Fruit fly (Drosophila melanogaster) whole organism, embryonic: Measurements from ENCODE around the gene CheA75a.
A peak's percentile ranks its signal among the peaks of the same experiment; 100 is the strongest.

ENCODE experiments used
- Ada2b ChIP-seq: fragments of 200-800 bp; sonication (Bioruptor generic); IDR thresholded peaks from 2 replicates; pipeline ENCODE4 v1.3.6; 2022; ENCODE audit warnings: missing biosample characterization, missing genetic modification characterization
- Adf1 ChIP-seq: fragments of 200-800 bp; sonication (Bioruptor generic); IDR thresholded peaks from 2 replicates; pipeline ENCODE4 v1.3.6; 2022; ENCODE audit warnings: missing biosample characterization, missing genetic modification characterization
- B-H2 ChIP-seq: fragments of 200-800 bp; sonication (Bioruptor generic); optimal IDR thresholded peaks from 2 replicates; lab custom pipeline; 2018; ENCODE audit warnings: missing biosample characterization, mild to moderate bottlenecking, missing genetic modification characterization
- CG11398 ChIP-seq: fragments of 200-800 bp; sonication (Bioruptor generic); optimal IDR thresholded peaks from 2 replicates; lab custom pipeline; 2016; ENCODE audit warnings: missing biosample characterization, missing genetic modification characterization
- CG12299 ChIP-seq: fragments of 200-800 bp; sonication (Bioruptor generic); optimal IDR thresholded peaks from 2 replicates; lab custom pipeline; 2018; ENCODE audit warnings: missing biosample characterization, mild to moderate bottlenecking, missing genetic modification characterization
- CG1233 ChIP-seq: fragments of 200-800 bp; sonication (Bioruptor generic); optimal IDR thresholded peaks from 4 replicates; lab custom pipeline; 2018; ENCODE audit warnings: missing biosample characterization, mild to moderate bottlenecking, missing genetic modification characterization
- CG14050 ChIP-seq: fragments of 200-800 bp; sonication (Bioruptor generic); IDR thresholded peaks from 3 replicates; pipeline ENCODE4 v1.3.6; 2022; ENCODE audit warnings: missing biosample characterization, missing genetic modification characterization
- CG1602 ChIP-seq: fragments of 200-800 bp; sonication (Bioruptor generic); optimal IDR thresholded peaks from 3 replicates; lab custom pipeline; 2016; ENCODE audit warnings: missing biosample characterization, missing genetic modification characterization
- CG1603 ChIP-seq: fragments of 200-800 bp; sonication (Bioruptor generic); optimal IDR thresholded peaks from 2 replicates; lab custom pipeline; 2019; ENCODE audit warnings: missing biosample characterization, mild to moderate bottlenecking, missing genetic modification characterization, moderate library complexity
- CG1832 ChIP-seq: fragments of 200-800 bp; sonication (Bioruptor generic); optimal IDR thresholded peaks from 2 replicates; lab custom pipeline; 2017; ENCODE audit warnings: missing biosample characterization, mild to moderate bottlenecking, missing genetic modification characterization, inconsistent platforms
- CG2712 ChIP-seq: fragments of 200-800 bp; optimal IDR thresholded peaks from 3 replicates; lab custom pipeline; 2019; ENCODE audit warnings: missing biosample characterization, mild to moderate bottlenecking, missing genetic modification characterization, moderate library complexity
- CG7839 ChIP-seq: fragments of 200-800 bp; sonication (Bioruptor generic); optimal IDR thresholded peaks from 3 replicates; lab custom pipeline; 2018; ENCODE audit warnings: missing biosample characterization, mild to moderate bottlenecking, missing genetic modification characterization, moderate library complexity
- CG8765 ChIP-seq: fragments of 200-800 bp; sonication (Bioruptor generic); IDR thresholded peaks from 2 replicates; pipeline ENCODE4 v1.3.6; 2022; ENCODE audit warnings: missing biosample characterization, missing genetic modification characterization
- CkIIα-i1 ChIP-seq: fragments of 200-800 bp; sonication (Bioruptor generic); IDR thresholded peaks from 2 replicates; pipeline ENCODE4 v1.3.6; 2022; ENCODE audit warnings: missing biosample characterization, missing genetic modification characterization
- CrebB ChIP-seq: fragments of 200-800 bp; sonication (Bioruptor generic); optimal IDR thresholded peaks from 3 replicates; lab custom pipeline; 2018; ENCODE audit warnings: missing biosample characterization, mild to moderate bottlenecking, missing genetic modification characterization
- D19B ChIP-seq: fragments of 200-800 bp; sonication (Bioruptor generic); optimal IDR thresholded peaks from 2 replicates; lab custom pipeline; 2017; ENCODE audit warnings: missing biosample characterization, mild to moderate bottlenecking, missing genetic modification characterization
- Deaf1 ChIP-seq: fragments of 200-800 bp; optimal IDR thresholded peaks from 3 replicates; lab custom pipeline; 2019; ENCODE audit warnings: missing biosample characterization, mild to moderate bottlenecking, missing genetic modification characterization, moderate library complexity
- Dll ChIP-seq: fragments of 200-800 bp; sonication (Bioruptor generic); IDR thresholded peaks from 4 replicates; pipeline ENCODE4 v1.3.6; 2022; ENCODE audit warnings: missing biosample characterization, missing genetic modification characterization; ENCODE audit not compliant: partially characterized antibody
- Eip74EF ChIP-seq, 2 experiments: fragments of 200-800 bp in 1 of 2; fragments of >200 bp in 1 of 2; sonication (Bioruptor generic) in 1 of 2; optimal IDR thresholded peaks; 2 replicates each; lab custom pipeline; 2017 to 2019; ENCODE audit warnings: missing biosample characterization in 2 of 2, missing genetic modification characterization in 2 of 2, mild to moderate bottlenecking in 1 of 2, moderate library complexity in 1 of 2
- Elba2 ChIP-seq: fragments of 200-800 bp; sonication (Bioruptor generic); optimal IDR thresholded peaks from 3 replicates; lab custom pipeline; 2016; ENCODE audit warnings: missing biosample characterization, missing genetic modification characterization
- Gsc ChIP-seq: fragments of 200-800 bp; sonication (Bioruptor generic); IDR thresholded peaks from 2 replicates; pipeline ENCODE4 v1.3.6; 2022; ENCODE audit warnings: missing biosample characterization, missing genetic modification characterization
- HLHmδ ChIP-seq: fragments of 200-800 bp; sonication (Bioruptor generic); optimal IDR thresholded peaks from 2 replicates; lab custom pipeline; 2018; ENCODE audit warnings: missing biosample characterization, mild to moderate bottlenecking, missing genetic modification characterization, moderate library complexity
- NC2β ChIP-seq: fragments of 200-800 bp; sonication (Bioruptor generic); optimal IDR thresholded peaks from 2 replicates; lab custom pipeline; 2016; ENCODE audit warnings: missing biosample characterization, missing genetic modification characterization
- ara ChIP-seq: fragments of 200-800 bp; sonication (Bioruptor generic); IDR thresholded peaks from 2 replicates; pipeline ENCODE4 v1.3.6; 2022; ENCODE audit warnings: missing biosample characterization, missing genetic modification characterization
- br ChIP-seq: fragments of >200 bp; optimal IDR thresholded peaks from 2 replicates; lab custom pipeline; 2017
- croc ChIP-seq: fragments of 200-800 bp; sonication (Bioruptor generic); conservative IDR thresholded peaks from 3 replicates; pipeline ENCODE4 v1.3.6; 2022; ENCODE audit warnings: missing biosample characterization, missing genetic modification characterization
- crol ChIP-seq: fragments of 200-800 bp; sonication (Bioruptor generic); IDR thresholded peaks from 2 replicates; pipeline ENCODE4 v1.3.6; 2022; ENCODE audit warnings: missing biosample characterization, missing genetic modification characterization
- danr ChIP-seq: fragments of 200-800 bp; sonication (Bioruptor generic); IDR thresholded peaks from 2 replicates; pipeline ENCODE4 v1.3.6; 2022; ENCODE audit warnings: missing biosample characterization, missing genetic modification characterization
- dysf ChIP-seq: fragments of 200-800 bp; sonication (Bioruptor generic); IDR thresholded peaks from 3 replicates; pipeline ENCODE4 v1.3.6; 2022; ENCODE audit warnings: missing biosample characterization, missing genetic modification characterization
- eve ChIP-seq, 2 experiments: fragments of >200 bp; optimal IDR thresholded peaks; 2 replicates each; lab custom pipeline; 2017; ENCODE audit warnings: missing biosample characterization in 2 of 2, missing genetic modification characterization in 2 of 2
- fd3F ChIP-seq: fragments of 200-800 bp; sonication (Bioruptor generic); optimal IDR thresholded peaks from 2 replicates; lab custom pipeline; 2018; ENCODE audit warnings: missing biosample characterization, mild to moderate bottlenecking, missing genetic modification characterization, moderate library complexity
- fd64A ChIP-seq: fragments of 200-800 bp; sonication (Bioruptor generic); optimal IDR thresholded peaks from 3 replicates; lab custom pipeline; 2018; ENCODE audit warnings: missing biosample characterization, mild to moderate bottlenecking, missing genetic modification characterization
- gem ChIP-seq: fragments of 200-800 bp; sonication (Bioruptor generic); optimal IDR thresholded peaks from 2 replicates; lab custom pipeline; 2019; ENCODE audit warnings: missing biosample characterization, mild to moderate bottlenecking, missing genetic modification characterization, moderate library complexity
- jumu ChIP-seq: fragments of 200-800 bp; sonication (Bioruptor generic); optimal IDR thresholded peaks from 3 replicates; lab custom pipeline; 2016; ENCODE audit warnings: missing biosample characterization, missing genetic modification characterization
- ken ChIP-seq: fragments of 200-800 bp; sonication (Bioruptor generic); IDR thresholded peaks from 3 replicates; pipeline ENCODE4 v1.3.6; 2022; ENCODE audit warnings: missing biosample characterization, missing genetic modification characterization
- lbe ChIP-seq: fragments of 200-800 bp; sonication (Bioruptor generic); optimal IDR thresholded peaks from 2 replicates; lab custom pipeline; 2016; ENCODE audit warnings: missing biosample characterization, mild to moderate bottlenecking, missing genetic modification characterization
- mld ChIP-seq: fragments of 200-800 bp; sonication (Bioruptor generic); IDR thresholded peaks from 3 replicates; pipeline ENCODE4 v1.3.6; 2022; ENCODE audit warnings: missing biosample characterization, missing genetic modification characterization; ENCODE audit not compliant: partially characterized antibody
- phol ChIP-seq: fragments of 200-800 bp; sonication (Bioruptor generic); optimal IDR thresholded peaks from 3 replicates; lab custom pipeline; 2018; ENCODE audit warnings: missing biosample characterization, mild to moderate bottlenecking, missing genetic modification characterization, moderate library complexity
- prd ChIP-seq, 3 experiments: fragments of >200 bp in 2 of 3; fragments of 200-800 bp in 1 of 3; sonication (Bioruptor generic) in 1 of 3; optimal IDR thresholded peaks in 2 of 3; IDR thresholded peaks in 1 of 3; 2 replicates in 2 of 3; 3 replicates in 1 of 3; pipeline versions ENCODE4 v1.3.6 to Lab custom; 2017 to 2022; ENCODE audit warnings: missing biosample characterization in 1 of 3, missing genetic modification characterization in 1 of 3
- ro ChIP-seq: fragments of 200-800 bp; sonication (Bioruptor generic); IDR thresholded peaks from 2 replicates; pipeline ENCODE4 v1.3.6; 2022; ENCODE audit warnings: missing biosample characterization, missing genetic modification characterization
- salm ChIP-seq: fragments of 200-800 bp; sonication (Bioruptor generic); optimal IDR thresholded peaks from 2 replicates; lab custom pipeline; 2018; ENCODE audit warnings: missing biosample characterization, mild to moderate bottlenecking, missing genetic modification characterization
- sd ChIP-seq: fragments of 200-800 bp; sonication (Bioruptor generic); optimal IDR thresholded peaks from 3 replicates; lab custom pipeline; 2018; ENCODE audit warnings: missing biosample characterization, mild to moderate bottlenecking, missing genetic modification characterization, moderate library complexity
- seq ChIP-seq: fragments of 200-800 bp; sonication (Bioruptor generic); IDR thresholded peaks from 2 replicates; pipeline ENCODE4 v1.3.6; 2022; ENCODE audit warnings: missing biosample characterization, missing genetic modification characterization
- slou ChIP-seq: fragments of 200-800 bp; sonication (Bioruptor generic); optimal IDR thresholded peaks from 3 replicates; lab custom pipeline; 2016; ENCODE audit warnings: missing biosample characterization, missing genetic modification characterization
- sr ChIP-seq: fragments of 200-800 bp; sonication (Bioruptor generic); IDR thresholded peaks from 3 replicates; pipeline ENCODE4 v1.3.6; 2022; ENCODE audit warnings: missing biosample characterization, missing genetic modification characterization
- tx ChIP-seq: fragments of 200-800 bp; sonication (Bioruptor generic); optimal IDR thresholded peaks from 2 replicates; lab custom pipeline; 2016; ENCODE audit warnings: missing biosample characterization, missing genetic modification characterization
- unc-4 ChIP-seq: fragments of 200-800 bp; sonication (Bioruptor generic); IDR thresholded peaks from 2 replicates; pipeline ENCODE4 v1.3.6; 2022; ENCODE audit warnings: missing biosample characterization, missing genetic modification characterization; ENCODE audit not compliant: partially characterized antibody
- wdn ChIP-seq: fragments of 200-800 bp; sonication (Bioruptor generic); IDR thresholded peaks from 2 replicates; pipeline ENCODE4 v1.3.6; 2022; ENCODE audit warnings: missing biosample characterization, missing genetic modification characterization
- zen ChIP-seq: fragments of 200-800 bp; sonication (Bioruptor generic); optimal IDR thresholded peaks from 3 replicates; lab custom pipeline; 2018; ENCODE audit warnings: missing biosample characterization, mild to moderate bottlenecking, missing genetic modification characterization, moderate library complexity

CheA75a gene

DNA sequence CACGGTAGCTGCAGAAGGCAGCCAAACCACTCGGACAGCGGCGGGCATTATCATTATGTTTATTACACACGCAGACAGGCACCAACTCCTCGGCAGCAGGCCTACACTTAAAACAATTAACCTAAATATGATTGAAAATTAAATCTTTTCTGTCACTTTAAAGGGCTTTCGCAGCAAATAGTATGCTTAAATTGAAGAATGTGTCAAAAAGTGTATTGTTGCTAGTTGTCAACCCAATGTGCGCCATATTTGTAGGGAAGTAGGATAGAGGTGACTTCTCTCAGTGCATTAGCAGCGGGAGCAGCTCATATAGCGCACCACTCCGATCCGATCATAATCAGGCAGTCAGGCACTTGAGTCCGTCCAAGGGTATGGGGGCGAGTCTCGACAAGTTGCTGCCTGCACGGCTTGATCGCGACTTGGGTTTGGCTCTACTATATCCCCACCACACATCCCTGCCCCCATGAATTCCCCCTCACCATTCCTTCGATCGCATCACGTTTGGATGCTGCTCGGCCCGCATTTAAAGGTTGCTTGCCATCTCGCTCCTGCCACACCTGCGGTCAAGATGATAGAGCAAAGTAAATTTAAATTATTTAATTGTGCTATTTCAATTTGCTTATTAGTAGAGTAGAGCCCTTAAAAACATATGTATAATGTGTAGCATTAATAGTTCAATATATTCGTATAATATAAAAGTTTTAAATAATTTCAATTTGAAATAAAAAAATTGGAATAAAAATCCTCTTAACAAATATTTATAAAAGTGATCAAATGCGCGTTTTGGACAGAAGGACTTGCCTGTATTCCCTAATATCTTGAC is 15.9 kb upstream of the CheA75a start (continued):
- TF ChIP-seq zen: peak; percentile 77
- peak; percentile 42 for TF ChIP-seq slou
- TF ChIP-seq Elba2 (GFP tag; lab: Kevin White, UChicago): no peak
- TF ChIP-seq crol (GFP tag; lab: Robert Waterston, UW): peak; percentile 95
- peak; percentile 66 for TF ChIP-seq fd64A (GFP tag; lab: Kevin White, UChicago)
- TF ChIP-seq CkIIα-i1 (GFP tag; lab: Robert Waterston, UW): peak; percentile 13; the same call in 1 of the 2 replicates
- peak; percentile 65; the same call in 1 of the 2 replicates for TF ChIP-seq ro (GFP tag; lab: Robert Waterston, UW)
- no peak for TF ChIP-seq Gsc
- TF ChIP-seq phol (tag; lab: Kevin White, UChicago): peak; percentile 90
- no peak for TF ChIP-seq CG1832 (GFP tag; lab: Kevin White, UChicago)
- peak; percentile 2 for TF ChIP-seq D19B (GFP tag; lab: Kevin White, UChicago)
- TF ChIP-seq CG2712 (tag; lab: Kevin White, UChicago): peak; percentile 93
- TF ChIP-seq CG8765 (GFP tag; lab: Robert Waterston, UW): peak; percentile 81; the same call in 1 of the 2 replicates
- peak; percentile 13; the same call in 1 of the 2 replicates for TF ChIP-seq wdn (GFP tag; lab: Robert Waterston, UW)
- TF ChIP-seq CG7839: peak; percentile 90
- peak; percentile 93 for TF ChIP-seq jumu (GFP tag; lab: Kevin White, UChicago)
- TF ChIP-seq mld: no peak
- TF ChIP-seq gem: peak; percentile 92
- no peak for TF ChIP-seq Dll (GFP tag; lab: Robert Waterston, UW)
- peak; percentile 65 for TF ChIP-seq CG1233 (GFP tag; lab: Kevin White, UChicago)
- peak; percentile 63 for TF ChIP-seq salm
- peak; percentile 77 for TF ChIP-seq dysf (GFP tag; lab: Robert Waterston, UW)
- TF ChIP-seq CG11398 (GFP tag; lab: Kevin White, UChicago): peak; percentile 90
- TF ChIP-seq danr (GFP tag; lab: Robert Waterston, UW): peak; percentile 66
- peak; percentile 75 for TF ChIP-seq HLHmδ (GFP tag; lab: Kevin White, UChicago)
- peak; percentile 79 for TF ChIP-seq Ada2b (GFP tag; lab: Robert Waterston, UW)
- no peak for TF ChIP-seq Adf1
- TF ChIP-seq NC2β (GFP tag; lab: Kevin White, UChicago): peak; percentile 91
- no peak for TF ChIP-seq sd (tag; lab: Kevin White, UChicago)
- TF ChIP-seq unc-4 (GFP tag; lab: Robert Waterston, UW): no peak
- TF ChIP-seq CG1602 (GFP tag; lab: Kevin White, UChicago): peak; percentile 89
- TF ChIP-seq prd (optimal IDR thresholded peaks at IDR 0.05; lab: Kevin White, UChicago): no peak
- TF ChIP-seq prd (GFP tag; IDR thresholded peaks at IDR 0.05; lab: Robert Waterston, UW): peak; percentile 88
- peak in 1 of 2 experiments; percentile 86 for TF ChIP-seq Eip74EF (GFP tag; optimal IDR thresholded peaks at IDR 0.05; lab: Kevin White, UChicago)
- TF ChIP-seq fd3F: peak; percentile 42
- TF ChIP-seq ara (GFP tag; lab: Robert Waterston, UW): peak; percentile 96
- TF ChIP-seq seq (GFP tag; lab: Robert Waterston, UW): peak; percentile 79
- peak; percentile 98 for TF ChIP-seq CG1603 (tag; lab: Kevin White, UChicago)
- no peak for TF ChIP-seq B-H2 (GFP tag; lab: Kevin White, UChicago)
- peak; percentile 62 for TF ChIP-seq CG14050 (GFP tag; lab: Robert Waterston, UW)
- peak; percentile 93 for TF ChIP-seq ken (GFP tag; lab: Robert Waterston, UW)
- TF ChIP-seq sr (GFP tag; lab: Robert Waterston, UW): no peak
- TF ChIP-seq CrebB: peak; percentile 47
- TF ChIP-seq CG12299 (tag; lab: Kevin White, UChicago): peak; percentile 67
- TF ChIP-seq croc (GFP tag; lab: Robert Waterston, UW): peak; percentile 89
- peak; percentile 39 for TF ChIP-seq Deaf1 (tag; lab: Kevin White, UChicago)
- TF ChIP-seq br: no peak
- peak; percentile 80 for TF ChIP-seq tx (GFP tag; lab: Kevin White, UChicago)
- peak in 1 of 2 experiments; percentile 86 for TF ChIP-seq eve (GFP tag; optimal IDR thresholded peaks at IDR 0.05; lab: Kevin White, UChicago)
- TF ChIP-seq lbe: peak; percentile 95
